Fruit fly (Drosophila melanogaster): ENCODE data around the gene Vha26.

Vha26 gene

dm6 chr3R:5636519-5637430 is 45.2 kb downstream of the Vha26 start, which contains the start of the genes CG31548 and CG12170 (continued):
- TF ChIP-seq CG9797 (GFP tag; optimal IDR thresholded peaks at IDR 0.05) (peak; percentile 54), row (GFP tag; IDR thresholded peaks at IDR 0.05) (peak; percentile 62; the same call in 2 of the 3 replicates), disco-r (GFP tag; optimal IDR thresholded peaks at IDR 0.05) (no peak), Med (GFP tag) (peak; percentile 83), sob (GFP tag; IDR thresholded peaks at IDR 0.05) (0 out of 2 replicates have a peak, but pooled peaks have one; percentile 15), CG13624 (GFP tag; optimal IDR thresholded peaks at IDR 0.05) (peak; percentile 32), stc (GFP tag; IDR thresholded peaks at IDR 0.05) (0 out of 2 replicates have a peak, but pooled peaks have one; percentile 16), CG13775 (GFP tag; optimal IDR thresholded peaks at IDR 0.05) (peak; percentile 62), CG3847 (GFP tag; IDR thresholded peaks at IDR 0.05) (no peak), Xbp1 (GFP tag; optimal IDR thresholded peaks at IDR 0.05) (peak; percentile 72), CG10431 (GFP tag; optimal IDR thresholded peaks at IDR 0.05) (peak; percentile 92), CG6689 (GFP tag; IDR thresholded peaks at IDR 0.05) (peak; percentile 58; the same call in 1 of the 2 replicates), CG1602 (GFP tag; optimal IDR thresholded peaks at IDR 0.05) (peak; percentile 56), gro (GFP tag; optimal IDR thresholded peaks at IDR 0.05) (peak; percentile 11), vvl (GFP tag; IDR thresholded peaks at IDR 0.05) (peak; percentile 64), Dll (GFP tag; IDR thresholded peaks at IDR 0.05; ENCODE audit: partially characterized antibody) (no peak), sisA (GFP tag; IDR thresholded peaks at IDR 0.05) (0 out of 2 replicates have a peak, but pooled peaks have one; percentile 6), CG3163 (GFP tag; optimal IDR thresholded peaks at IDR 0.05) (no peak), Bteb2 (GFP tag; optimal IDR thresholded peaks at IDR 0.05) (no peak), sqz (GFP tag; optimal IDR thresholded peaks at IDR 0.05) (no peak), zfh1 (GFP tag; IDR thresholded peaks at IDR 0.05) (0 out of 3 replicates have a peak, but pooled peaks have one; percentile 43), Awh (GFP tag; IDR thresholded peaks at IDR 0.05) (no peak), lmd (GFP tag; IDR thresholded peaks at IDR 0.05) (no peak), CG6683 (GFP tag; optimal IDR thresholded peaks at IDR 0.05) (peak; percentile 34), PHDP (tag; optimal IDR thresholded peaks at IDR 0.05) (peak; percentile 70), Ptx1 (GFP tag; IDR thresholded peaks at IDR 0.05) (peak; percentile 36; the same call in 1 of the 2 replicates), D19B (GFP tag; optimal IDR thresholded peaks at IDR 0.05) (no peak), grau (tag; optimal IDR thresholded peaks at IDR 0.05) (peak; percentile 62), CG2875 (GFP tag; optimal IDR thresholded peaks at IDR 0.05) (peak; percentile 18), CG16863 (GFP tag; optimal IDR thresholded peaks at IDR 0.05) (peak; percentile 27), ttk (GFP tag; IDR thresholded peaks at IDR 0.05) (0 out of 2 replicates have a peak, but pooled peaks have one; percentile 15), dpn (GFP tag; optimal IDR thresholded peaks at IDR 0.05) (peak; percentile 14 to 49), CG9437 (GFP tag; optimal IDR thresholded peaks at IDR 0.05) (peak; percentile 95), Hsf (GFP tag; optimal IDR thresholded peaks at IDR 0.05) (peak; percentile 27), D19A (tag; optimal IDR thresholded peaks at IDR 0.05) (peak; percentile 53), Ets97D (GFP tag; optimal IDR thresholded peaks at IDR 0.05) (peak; percentile 14), BEAF-32 (GFP tag; optimal IDR thresholded peaks at IDR 0.05) (no peak), E2f1 (GFP tag; IDR thresholded peaks at IDR 0.05) (peak; percentile 39; the same call in 1 of the 2 replicates), her (GFP tag; optimal IDR thresholded peaks at IDR 0.05) (peak; percentile 42), Nf-YB (GFP tag; optimal IDR thresholded peaks at IDR 0.05) (peak; percentile 46), ranshi (GFP tag; IDR thresholded peaks at IDR 0.05) (peak; percentile 33; the same call in 1 of the 2 replicates), gsb-n (tag; optimal IDR thresholded peaks at IDR 0.05) (peak; percentile 31), gcm (GFP tag; optimal IDR thresholded peaks at IDR 0.05) (peak; percentile 50), CG12155 (GFP tag; optimal IDR thresholded peaks at IDR 0.05) (peak; percentile 31), ap (GFP tag; IDR thresholded peaks at IDR 0.05) (peak; percentile 29; the same call in 1 of the 2 replicates), vfl (GFP tag; optimal IDR thresholded peaks at IDR 0.05) (peak; percentile 15), bigmax (GFP tag; optimal IDR thresholded peaks at IDR 0.05) (no peak), Eip74EF (GFP tag; optimal IDR thresholded peaks at IDR 0.05) (peak in 1 of 2 experiments; percentile 4)

Measured in whole organism, embryonic.